Comparison of ENCODE assay signal across 5 worm cellular contexts in genomic region chrII:13829123-13829996, ce11.
TF ChIP-seq lines count a peak whose summit lies in the region.
"Not testable (repeated sequence)": the region's sequence is repeated elsewhere in the genome, so short reads cannot be mapped to it uniquely, and the experiment has no call there.

No protein-coding gene starts in this region.

TF ChIP-seq in whole organism, L1 larva, 84 proteins besides CTCF, POLR2A, EP300 and RAD21 (continues in another document):
- peak; percentile 32 for TF ChIP-seq elt-2 (tag; optimal IDR thresholded peaks at IDR 0.05; lab: Kevin White, UChicago)
- peak; percentile 27 for TF ChIP-seq lin-39 (tag; optimal IDR thresholded peaks at IDR 0.05; lab: Kevin White, UChicago)
- peak; percentile 17 for TF ChIP-seq fos-1 (tag; optimal IDR thresholded peaks at IDR 0.05; lab: Kevin White, UChicago)
- peak; percentile 3 for TF ChIP-seq sup-37 (GFP tag; optimal IDR thresholded peaks at IDR 0.05; lab: Kevin White, UChicago)
- peak; percentile 77 for TF ChIP-seq nhr-77 (tag; optimal IDR thresholded peaks at IDR 0.05; lab: Kevin White, UChicago)
- peak; percentile 70 for TF ChIP-seq nhr-47 (tag; optimal IDR thresholded peaks at IDR 0.05; lab: Kevin White, UChicago)
- peak; percentile 10 for TF ChIP-seq tbx-2 (tag; optimal IDR thresholded peaks at IDR 0.05; lab: Kevin White, UChicago)
- peak; percentile 17 for TF ChIP-seq jun-1 (tag; optimal IDR thresholded peaks at IDR 0.05; lab: Kevin White, UChicago)
- TF ChIP-seq nhr-20 (tag; optimal IDR thresholded peaks at IDR 0.05; lab: Kevin White, UChicago) = peak; percentile 55
- TF ChIP-seq dsc-1 (tag; optimal IDR thresholded peaks at IDR 0.05; lab: Kevin White, UChicago) = peak; percentile 18
- TF ChIP-seq skn-1 (tag; optimal IDR thresholded peaks at IDR 0.05; lab: Kevin White, UChicago) = peak; percentile 53
- peak; percentile 63 for TF ChIP-seq snu-23 (GFP tag; optimal IDR thresholded peaks at IDR 0.05; lab: Kevin White, UChicago)
- peak; percentile 63 for TF ChIP-seq fkh-8 (tag; optimal IDR thresholded peaks at IDR 0.05; lab: Kevin White, UChicago)
- peak; percentile 45 for TF ChIP-seq mep-1 (tag; optimal IDR thresholded peaks at IDR 0.05; lab: Kevin White, UChicago)
- TF ChIP-seq lin-35 (GFP tag; optimal IDR thresholded peaks at IDR 0.05; lab: Kevin White, UChicago) = peak in 1 of 2 experiments; percentile 42
- peak; percentile 45 for TF ChIP-seq swsn-7 (tag; optimal IDR thresholded peaks at IDR 0.05; lab: Kevin White, UChicago)
- peak in 1 of 3 experiments; percentile 26 for TF ChIP-seq dpl-1 (GFP tag; optimal IDR thresholded peaks at IDR 0.05; lab: Kevin White, UChicago)
- TF ChIP-seq lir-3 (tag; optimal IDR thresholded peaks at IDR 0.05; lab: Kevin White, UChicago; ENCODE audit: poor library complexity) = peak; percentile 54

TF ChIP-seq in whole organism, L3 larva, 47 proteins besides CTCF, POLR2A, EP300 and RAD21:
- TF ChIP-seq pha-4 (tag; optimal IDR thresholded peaks at IDR 0.05; lab: Kevin White, UChicago) (peak; percentile 89), elt-2 (tag; optimal IDR thresholded peaks at IDR 0.05; lab: Kevin White, UChicago) (peak; percentile 54), nhr-23 (tag; optimal IDR thresholded peaks at IDR 0.05; lab: Kevin White, UChicago) (peak; percentile 20), aly-2 (tag; optimal IDR thresholded peaks at IDR 0.05; lab: Kevin White, UChicago) (peak; percentile 33), ama-1 (optimal IDR thresholded peaks at IDR 0.05; lab: Kevin White, UChicago) (peak; percentile 79), jun-1 (tag; optimal IDR thresholded peaks at IDR 0.05; lab: Kevin White, UChicago) (peak; percentile 43), R02D3.7 (tag; optimal IDR thresholded peaks at IDR 0.05; lab: Kevin White, UChicago) (peak; percentile 45), hmg-11 (tag; optimal IDR thresholded peaks at IDR 0.05; lab: Kevin White, UChicago) (peak; percentile 50), nhr-77 (tag; optimal IDR thresholded peaks at IDR 0.05; lab: Kevin White, UChicago) (peak; percentile 90), nhr-43 (tag; optimal IDR thresholded peaks at IDR 0.05; lab: Kevin White, UChicago; ENCODE audit: poor library complexity, severe bottlenecking) (peak; percentile 54), elt-3 (tag; optimal IDR thresholded peaks at IDR 0.05; lab: Kevin White, UChicago) (peak in 1 of 3 experiments; percentile 36), ceh-28 (tag; optimal IDR thresholded peaks at IDR 0.05; lab: Kevin White, UChicago) (peak; percentile 26), nfya-1 (tag; optimal IDR thresholded peaks at IDR 0.05; lab: Kevin White, UChicago; ENCODE audit: insufficient read depth) (peak; percentile 30), tbx-2 (tag; optimal IDR thresholded peaks at IDR 0.05; lab: Kevin White, UChicago) (peak; percentile 5), fos-1 (tag; optimal IDR thresholded peaks at IDR 0.05; lab: Kevin White, UChicago) (peak; percentile 35), pqm-1 (tag; optimal IDR thresholded peaks at IDR 0.05; lab: Kevin White, UChicago) (peak; percentile 30), snpc-4 (tag; optimal IDR thresholded peaks at IDR 0.05; lab: Kevin White, UChicago) (peak; percentile 91), nhr-25 (tag; optimal IDR thresholded peaks at IDR 0.05; lab: Kevin White, UChicago) (peak; percentile 66)

TF ChIP-seq in whole organism, early embryonic, 17 proteins besides CTCF, POLR2A, EP300 and RAD21:
- TF ChIP-seq pes-1 (GFP tag; IDR thresholded peaks at IDR 0.05; lab: Robert Waterston, UW) (0 out of 2 replicates have a peak, but pooled peaks have one; percentile 37), hmg-4 (GFP tag; optimal IDR thresholded peaks at IDR 0.05; lab: Kevin White, UChicago) (peak; percentile 6), sea-1 (GFP tag; conservative IDR thresholded peaks at IDR 0.05; lab: Robert Waterston, UW) (0 out of 2 replicates have a peak, but pooled peaks have one; percentile 24)

TF ChIP-seq in whole organism, midembryonic, 9 proteins besides CTCF, POLR2A, EP300 and RAD21:
- TF ChIP-seq flt-1 (GFP tag; IDR thresholded peaks at IDR 0.05; lab: Robert Waterston, UW) = peak; percentile 56; the same call in 1 of the 2 replicates

TF ChIP-seq in whole organism, young adult, 124 proteins besides CTCF, POLR2A, EP300 and RAD21 (continues in another document):
- TF ChIP-seq lsl-1 (GFP tag; optimal IDR thresholded peaks at IDR 0.05; lab: Kevin White, UChicago) = peak; percentile 69
- TF ChIP-seq ekl-4 (GFP tag; IDR thresholded peaks at IDR 0.05; lab: Robert Waterston, UW) = peak; percentile 55; the same call in 1 of the 2 replicates
- peak; percentile 95 for TF ChIP-seq attf-6 (GFP tag; IDR thresholded peaks at IDR 0.05; lab: Robert Waterston, UW)
- 0 out of 2 replicates have a peak, but pooled peaks have one; percentile 40 for TF ChIP-seq nfya-2 (GFP tag; IDR thresholded peaks at IDR 0.05; lab: Robert Waterston, UW)
- peak; percentile 43 for TF ChIP-seq lin-40 (tag; optimal IDR thresholded peaks at IDR 0.05; lab: Kevin White, UChicago)
- TF ChIP-seq aptf-2 (GFP tag; conservative IDR thresholded peaks at IDR 0.05; lab: Robert Waterston, UW) = peak; percentile 90
- TF ChIP-seq attf-5 (GFP tag; optimal IDR thresholded peaks at IDR 0.05; lab: Kevin White, UChicago) = peak; percentile 63
- peak; percentile 92 for TF ChIP-seq snpc-4 (GFP tag; optimal IDR thresholded peaks at IDR 0.05; lab: Kevin White, UChicago)
- peak; percentile 90 to 98 (median 95) for TF ChIP-seq snpc-4 (tag; optimal IDR thresholded peaks at IDR 0.05; lab: Kevin White, UChicago)
- TF ChIP-seq snpc-1.3 (tag; optimal IDR thresholded peaks at IDR 0.05; lab: Kevin White, UChicago; ENCODE audit: insufficient read depth) = peak; percentile 45
- TF ChIP-seq hmg-1.2 (GFP tag; IDR thresholded peaks at IDR 0.05; lab: Robert Waterston, UW) = peak; percentile 88
- TF ChIP-seq ama-1 (optimal IDR thresholded peaks at IDR 0.05; lab: Kevin White, UChicago) = peak; percentile 25
- TF ChIP-seq ama-1 (GFP tag; optimal IDR thresholded peaks at IDR 0.05; lab: Kevin White, UChicago) = not testable (repeated sequence)
- peak; percentile 13 for TF ChIP-seq tlf-1 (GFP tag; optimal IDR thresholded peaks at IDR 0.05; lab: Kevin White, UChicago)
- peak; percentile 28 for TF ChIP-seq athp-1 (tag; optimal IDR thresholded peaks at IDR 0.05; lab: Kevin White, UChicago)
- TF ChIP-seq B0336.3 (GFP tag; IDR thresholded peaks at IDR 0.05; lab: Robert Waterston, UW) = peak; percentile 81
- TF ChIP-seq unc-130 (GFP tag; optimal IDR thresholded peaks at IDR 0.05; lab: Kevin White, UChicago) = peak; percentile 29
- peak; percentile 48 for TF ChIP-seq him-1 (tag; optimal IDR thresholded peaks at IDR 0.05; lab: Kevin White, UChicago)
- peak; percentile 89 for TF ChIP-seq ztf-28 (GFP tag; IDR thresholded peaks at IDR 0.05; lab: Robert Waterston, UW)
- peak; percentile 69 for TF ChIP-seq zfh-2 (GFP tag; conservative IDR thresholded peaks at IDR 0.05; lab: Robert Waterston, UW)
- TF ChIP-seq pbrm-1 (GFP tag; IDR thresholded peaks at IDR 0.05; lab: Robert Waterston, UW) = peak; percentile 95
- TF ChIP-seq dox-1 (GFP tag; IDR thresholded peaks at IDR 0.05; lab: Robert Waterston, UW) = peak; percentile 88
- TF ChIP-seq snpc-1.1 (tag; optimal IDR thresholded peaks at IDR 0.05; lab: Kevin White, UChicago; ENCODE audit: insufficient read depth) = peak; percentile 90
- TF ChIP-seq madf-6 (GFP tag; IDR thresholded peaks at IDR 0.05; lab: Robert Waterston, UW) = peak; percentile 84
- peak; percentile 47 for TF ChIP-seq hrde-1 (tag; optimal IDR thresholded peaks at IDR 0.05; lab: Kevin White, UChicago; ENCODE audit: borderline replicate concordance)
- peak; percentile 59 for TF ChIP-seq F33H1.4 (GFP tag; IDR thresholded peaks at IDR 0.05; lab: Robert Waterston, UW)
- peak; percentile 64; the same call in 1 of the 2 replicates for TF ChIP-seq mcd-1 (GFP tag; IDR thresholded peaks at IDR 0.05; lab: Robert Waterston, UW)
- 0 out of 2 replicates have a peak, but pooled peaks have one; percentile 3 for TF ChIP-seq ztf-25 (GFP tag; IDR thresholded peaks at IDR 0.05; lab: Robert Waterston, UW)
- TF ChIP-seq rcor-1 (GFP tag; IDR thresholded peaks at IDR 0.05; lab: Robert Waterston, UW) = peak; percentile 89
- peak; percentile 42 for TF ChIP-seq xnd-1 (tag; optimal IDR thresholded peaks at IDR 0.05; lab: Kevin White, UChicago)
- TF ChIP-seq unc-62 (GFP tag; optimal IDR thresholded peaks at IDR 0.05; lab: Kevin White, UChicago) = peak; percentile 21
- TF ChIP-seq Y53G8AR.9 (GFP tag; conservative IDR thresholded peaks at IDR 0.05; lab: Robert Waterston, UW) = peak; percentile 71; the same call in 1 of the 2 replicates
- TF ChIP-seq F49E8.2 (tag; optimal IDR thresholded peaks at IDR 0.05; lab: Kevin White, UChicago; ENCODE audit: insufficient read depth) = peak; percentile 85
- TF ChIP-seq cebp-1 (GFP tag; IDR thresholded peaks at IDR 0.05; lab: Robert Waterston, UW) = peak; percentile 41; the same call in 1 of the 2 replicates
- TF ChIP-seq cebp-1 (tag; optimal IDR thresholded peaks at IDR 0.05; lab: Kevin White, UChicago) = peak; percentile 79
- peak; percentile 97 for TF ChIP-seq D2030.7 (GFP tag; IDR thresholded peaks at IDR 0.05; lab: Robert Waterston, UW)
- peak; percentile 47 for TF ChIP-seq efl-1 (GFP tag; optimal IDR thresholded peaks at IDR 0.05; lab: Kevin White, UChicago)
- 0 out of 2 replicates have a peak, but pooled peaks have one; percentile 46 for TF ChIP-seq aptf-3 (GFP tag; IDR thresholded peaks at IDR 0.05; lab: Robert Waterston, UW)
- TF ChIP-seq egrh-3 (GFP tag; IDR thresholded peaks at IDR 0.05; lab: Robert Waterston, UW) = 0 out of 2 replicates have a peak, but pooled peaks have one; percentile 22
- TF ChIP-seq lin-54 (GFP tag; optimal IDR thresholded peaks at IDR 0.05; lab: Kevin White, UChicago) = peak; percentile 29
- peak; percentile 46 for TF ChIP-seq nhr-80 (tag; optimal IDR thresholded peaks at IDR 0.05; lab: Kevin White, UChicago)
- peak; percentile 6 for TF ChIP-seq rpc-1 (optimal IDR thresholded peaks at IDR 0.05; lab: Kevin White, UChicago)
- TF ChIP-seq rpc-1 (tag; optimal IDR thresholded peaks at IDR 0.05; lab: Kevin White, UChicago) = peak; percentile 4
- TF ChIP-seq ceh-100 (GFP tag; IDR thresholded peaks at IDR 0.05; lab: Robert Waterston, UW) = peak; percentile 72
- TF ChIP-seq lin-26 (GFP tag; IDR thresholded peaks at IDR 0.05; lab: Robert Waterston, UW) = peak; percentile 88
- peak; percentile 35 for TF ChIP-seq ztf-18 (tag; optimal IDR thresholded peaks at IDR 0.05; lab: Kevin White, UChicago)
- TF ChIP-seq nfyb-1 (GFP tag; IDR thresholded peaks at IDR 0.05; lab: Robert Waterston, UW) = 0 out of 2 replicates have a peak, but pooled peaks have one; percentile 59
- peak; percentile 84 for TF ChIP-seq snpc-3.4 (tag; optimal IDR thresholded peaks at IDR 0.05; lab: Kevin White, UChicago)
- TF ChIP-seq F52B5.7 (tag; optimal IDR thresholded peaks at IDR 0.05; lab: Kevin White, UChicago) = peak; percentile 63
- TF ChIP-seq tbp1 (GFP tag; optimal IDR thresholded peaks at IDR 0.05; lab: Kevin White, UChicago) = peak; percentile 67
